Worm (Caenorhabditis elegans) whole organism, midembryonic: ENCODE measurements around the gene Y41C4A.18.

Source experiments
- T22C8.4 ChIP-seq: fragments of 200-800 bp; sonication (Bioruptor generic); IDR thresholded peaks from 2 replicates; pipeline ENCODE4 v1.3.6; 2022; ENCODE audit warnings: missing genetic modification characterization, missing compliant biosample characterization
- cog-1 ChIP-seq: sonication (generic microtip); optimal IDR thresholded peaks from 2 replicates; lab custom pipeline; 2016; ENCODE audit warnings: missing genetic modification characterization, missing compliant biosample characterization
- flt-1 ChIP-seq: fragments of 200-800 bp; sonication (Bioruptor generic); IDR thresholded peaks from 2 replicates; pipeline ENCODE4 v1.3.6; 2022; ENCODE audit warnings: missing genetic modification characterization, missing compliant biosample characterization
- klf-2 ChIP-seq: fragments of 200-800 bp; sonication (Bioruptor generic); conservative IDR thresholded peaks from 2 replicates; pipeline ENCODE4 v1.3.6; 2022; ENCODE audit warnings: missing genetic modification reagents, missing genetic modification characterization, missing compliant biosample characterization
- med-1 ChIP-seq: sonication (generic microtip); optimal IDR thresholded peaks from 2 replicates; lab custom pipeline; 2017; ENCODE audit warnings: missing genetic modification characterization, mild to moderate bottlenecking, missing compliant biosample characterization, antibody characterized with exemption, missing genetic modification reagents; ENCODE audit not compliant: insufficient read depth
- ref-1 ChIP-seq: fragments of 200-800 bp; sonication (Bioruptor generic); conservative IDR thresholded peaks from 2 replicates; pipeline ENCODE4 v1.3.6; 2022; ENCODE audit warnings: missing genetic modification reagents, missing genetic modification characterization, missing compliant biosample characterization
- tab-1 ChIP-seq: fragments of 200-800 bp; sonication (Bioruptor generic); IDR thresholded peaks from 2 replicates; pipeline ENCODE4 v1.3.6; 2022; ENCODE audit warnings: missing genetic modification characterization, missing compliant biosample characterization
- ztf-23 ChIP-seq: fragments of 200-800 bp; sonication (Bioruptor generic); IDR thresholded peaks from 2 replicates; pipeline ENCODE4 v1.3.6; 2022; ENCODE audit warnings: missing genetic modification reagents, missing genetic modification characterization, missing compliant biosample characterization
- ztf-29 ChIP-seq: fragments of 200-800 bp; sonication (Bioruptor generic); IDR thresholded peaks from 2 replicates; pipeline ENCODE4 v1.3.6; 2022; ENCODE audit warnings: missing genetic modification reagents, missing genetic modification characterization, missing compliant biosample characterization

DNA sequence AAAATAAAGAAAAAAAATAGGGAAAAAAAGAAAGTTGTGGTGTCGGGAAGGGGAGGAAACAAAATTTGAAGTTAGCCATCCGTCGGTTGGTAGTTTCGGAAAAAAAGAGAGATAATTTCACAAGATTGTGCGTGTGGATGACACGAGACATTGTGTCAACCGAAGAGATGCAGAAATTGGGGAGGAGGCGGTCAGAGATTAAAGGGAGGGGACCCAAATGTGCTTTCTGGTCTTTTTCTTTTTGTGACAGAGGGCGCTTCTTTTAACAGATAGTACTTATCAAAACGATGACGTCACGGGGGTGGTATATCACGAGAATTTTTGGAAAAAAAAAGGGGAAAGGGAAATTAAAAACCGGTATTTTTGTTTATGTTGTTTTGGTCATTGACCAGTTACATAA is 8.1 kb downstream of the Y41C4A.18 start:
- TF ChIP-seq flt-1 (GFP tag; lab: Robert Waterston, UW) (no peak), ref-1 (GFP tag; lab: Robert Waterston, UW) (no peak), ztf-29 (GFP tag; lab: Robert Waterston, UW) (no peak), tab-1 (GFP tag; lab: Robert Waterston, UW) (no peak), med-1 (GFP tag; lab: Kevin White, UChicago) (no peak), cog-1 (tag; lab: Kevin White, UChicago) (no peak), klf-2 (GFP tag; lab: Robert Waterston, UW) (no peak), T22C8.4 (GFP tag; lab: Robert Waterston, UW) (no peak), ztf-23 (GFP tag; lab: Robert Waterston, UW) (no peak)
